Worm (Caenorhabditis elegans) whole organism, dauer: ENCODE results near the gene F09E5.8.

ENCODE experiments used
- unc-62 ChIP-seq: sonication (generic microtip); optimal IDR thresholded peaks from 2 replicates; lab custom pipeline; 2017; ENCODE audit warnings: missing biosample characterization, missing genetic modification reagents, missing genetic modification characterization

F09E5.8 gene

ce11 chrII:5328912-5329311 lies 21.6 kb upstream of the F09E5.8 start:
- TF ChIP-seq unc-62 (GFP tag; lab: Kevin White, UChicago): no peak

ce11 chrII:5330206-5330686 lies 20.2 kb upstream of the F09E5.8 start:
- no peak for TF ChIP-seq unc-62 (GFP tag; lab: Kevin White, UChicago)

- no peak for TF ChIP-seq unc-62 (GFP tag; lab: Kevin White, UChicago)
Observed at ce11 chrII:5331677-5332303, 18.7 kb upstream of the F09E5.8 start.

- no peak for TF ChIP-seq unc-62 (GFP tag; lab: Kevin White, UChicago)
Observed at ce11 chrII:5332345-5333124, 17.9 kb upstream of the F09E5.8 start.

ce11 chrII:5333729-5334255 lies 16.7 kb upstream of the F09E5.8 start:
- TF ChIP-seq unc-62 (GFP tag; lab: Kevin White, UChicago): no peak

ce11 chrII:5334628-5335027 lies 15.8 kb upstream of the F09E5.8 start:
- TF ChIP-seq unc-62 (GFP tag; lab: Kevin White, UChicago): no peak

ce11 chrII:5335370-5336034 lies 15.0 kb upstream of the F09E5.8 start:
- no peak for TF ChIP-seq unc-62 (GFP tag; lab: Kevin White, UChicago)

ce11 chrII:5336035-5336376 lies 14.5 kb upstream of the F09E5.8 start:
- TF ChIP-seq unc-62 (GFP tag; lab: Kevin White, UChicago): no peak

ce11 chrII:5336660-5337494 lies 13.6 kb upstream of the F09E5.8 start:
- no peak for TF ChIP-seq unc-62 (GFP tag; lab: Kevin White, UChicago)

- TF ChIP-seq unc-62 (GFP tag; lab: Kevin White, UChicago): no peak
Observed at ce11 chrII:5337495-5337840, 13.0 kb upstream of the F09E5.8 start.

ce11 chrII:5338301-5338700 lies 12.2 kb upstream of the F09E5.8 start:
- TF ChIP-seq unc-62 (GFP tag; lab: Kevin White, UChicago): no peak

- no peak for TF ChIP-seq unc-62 (GFP tag; lab: Kevin White, UChicago)
Observed at ce11 chrII:5339547-5339946, 10.9 kb upstream of the F09E5.8 start.

ce11 chrII:5340672-5341568 lies 9.5 kb upstream of the F09E5.8 start:
- no peak for TF ChIP-seq unc-62 (GFP tag; lab: Kevin White, UChicago)

- no peak for TF ChIP-seq unc-62 (GFP tag; lab: Kevin White, UChicago)
Observed at ce11 chrII:5341573-5341972, 8.9 kb upstream of the F09E5.8 start.
